Worm (Caenorhabditis elegans): ENCODE results near the gene oac-30.

The oac-30 gene

ce11 chrII:1252259-1252658 lies 14.4 kb downstream of the oac-30 start, which contains the start of gene lin-42:
TSS of gene lin-42 (minus strand) at chrII:1252359.
- no peak for TF ChIP-seq nhr-6 (tag; optimal IDR thresholded peaks at IDR 0.05)
- TF ChIP-seq fos-1 (tag; optimal IDR thresholded peaks at IDR 0.05), result no peak
- no peak for TF ChIP-seq nhr-23 (tag; optimal IDR thresholded peaks at IDR 0.05)
- no peak for TF ChIP-seq dmd-4 (tag; optimal IDR thresholded peaks at IDR 0.05)
- TF ChIP-seq nhr-129 (tag; optimal IDR thresholded peaks at IDR 0.05), result no peak
- TF ChIP-seq ceh-16 (tag; optimal IDR thresholded peaks at IDR 0.05), result no peak
- TF ChIP-seq R02D3.7 (tag; optimal IDR thresholded peaks at IDR 0.05), result no peak
- TF ChIP-seq nhr-77 (tag; optimal IDR thresholded peaks at IDR 0.05), result no peak
- no peak for TF ChIP-seq F13H6.1 (tag; optimal IDR thresholded peaks at IDR 0.05)
- TF ChIP-seq nhr-25 (tag; optimal IDR thresholded peaks at IDR 0.05), result no peak
- no peak for TF ChIP-seq Y55F3AM.14 (GFP tag; optimal IDR thresholded peaks at IDR 0.05)
- TF ChIP-seq alr-1 (tag; optimal IDR thresholded peaks at IDR 0.05), result no peak
- TF ChIP-seq egl-27 (tag; optimal IDR thresholded peaks at IDR 0.05), result no peak
- no peak for TF ChIP-seq unc-55 (GFP tag; optimal IDR thresholded peaks at IDR 0.05)
- TF ChIP-seq unc-39 (tag; optimal IDR thresholded peaks at IDR 0.05), result no peak
- TF ChIP-seq zag-1 (tag; optimal IDR thresholded peaks at IDR 0.05), result no peak
- TF ChIP-seq lin-11 (tag; optimal IDR thresholded peaks at IDR 0.05), result no peak

- TF ChIP-seq nhr-12 (tag; optimal IDR thresholded peaks at IDR 0.05) (no peak), mab-5 (tag; optimal IDR thresholded peaks at IDR 0.05) (peak; percentile 9), ceh-82 (tag; optimal IDR thresholded peaks at IDR 0.05) (peak; percentile 76), nhr-237 (tag; optimal IDR thresholded peaks at IDR 0.05) (peak; percentile 52), sem-4 (tag; optimal IDR thresholded peaks at IDR 0.05) (peak; percentile 72), ceh-16 (tag; optimal IDR thresholded peaks at IDR 0.05) (peak; percentile 69), lsy-2 (tag; optimal IDR thresholded peaks at IDR 0.05) (peak; percentile 32 to 85), fos-1 (tag; optimal IDR thresholded peaks at IDR 0.05) (peak; percentile 84), unc-55 (GFP tag; optimal IDR thresholded peaks at IDR 0.05) (peak; percentile 83), sma-9 (GFP tag; optimal IDR thresholded peaks at IDR 0.05) (peak; percentile 91), sma-9 (tag; optimal IDR thresholded peaks at IDR 0.05) (no peak), peb-1 (tag; optimal IDR thresholded peaks at IDR 0.05) (no peak), unc-62 (GFP tag; optimal IDR thresholded peaks at IDR 0.05) (peak; percentile 65), C34F6.9 (tag; optimal IDR thresholded peaks at IDR 0.05) (peak; percentile 43), egl-27 (tag; optimal IDR thresholded peaks at IDR 0.05) (peak; percentile 86), nhr-6 (tag; optimal IDR thresholded peaks at IDR 0.05) (no peak), R02D3.7 (tag; optimal IDR thresholded peaks at IDR 0.05) (no peak), unc-39 (tag; optimal IDR thresholded peaks at IDR 0.05) (no peak), nhr-25 (tag; optimal IDR thresholded peaks at IDR 0.05) (peak; percentile 94), lin-39 (tag; optimal IDR thresholded peaks at IDR 0.05) (no peak), nhr-11 (tag; optimal IDR thresholded peaks at IDR 0.05) (no peak), blmp-1 (tag; optimal IDR thresholded peaks at IDR 0.05; ENCODE audit: insufficient read depth) (peak; percentile 82), dmd-4 (tag; optimal IDR thresholded peaks at IDR 0.05) (no peak), zag-1 (tag; optimal IDR thresholded peaks at IDR 0.05) (peak; percentile 91), sma-3 (GFP tag; optimal IDR thresholded peaks at IDR 0.05) (peak; percentile 89), F13H6.1 (tag; optimal IDR thresholded peaks at IDR 0.05) (peak; percentile 100), elt-1 (tag; optimal IDR thresholded peaks at IDR 0.05) (peak; percentile 43), Y55F3AM.14 (GFP tag; optimal IDR thresholded peaks at IDR 0.05) (peak; percentile 87), aly-2 (tag; optimal IDR thresholded peaks at IDR 0.05) (no peak), alr-1 (tag; optimal IDR thresholded peaks at IDR 0.05) (no peak), ztf-1 (GFP tag; conservative IDR thresholded peaks at IDR 0.05) (no peak), lin-11 (tag; optimal IDR thresholded peaks at IDR 0.05) (peak; percentile 39), mdl-1 (tag; optimal IDR thresholded peaks at IDR 0.05) (peak; percentile 87 to 90), crh-2 (tag; optimal IDR thresholded peaks at IDR 0.05) (peak; percentile 46), lin-13 (GFP tag; optimal IDR thresholded peaks at IDR 0.05) (peak; percentile 61), ama-1 (optimal IDR thresholded peaks at IDR 0.05) (no peak), nhr-21 (tag; optimal IDR thresholded peaks at IDR 0.05) (peak; percentile 95), nhr-129 (tag; optimal IDR thresholded peaks at IDR 0.05) (peak; percentile 53), ztf-11 (tag; optimal IDR thresholded peaks at IDR 0.05) (no peak), gmeb-1 (tag; optimal IDR thresholded peaks at IDR 0.05) (peak; percentile 46)
Measured at ce11 chrII:1246855-1247259, 19.8 kb downstream of the oac-30 start.
